Worm (Caenorhabditis elegans): ENCODE results near the gene srh-92.

DNA sequence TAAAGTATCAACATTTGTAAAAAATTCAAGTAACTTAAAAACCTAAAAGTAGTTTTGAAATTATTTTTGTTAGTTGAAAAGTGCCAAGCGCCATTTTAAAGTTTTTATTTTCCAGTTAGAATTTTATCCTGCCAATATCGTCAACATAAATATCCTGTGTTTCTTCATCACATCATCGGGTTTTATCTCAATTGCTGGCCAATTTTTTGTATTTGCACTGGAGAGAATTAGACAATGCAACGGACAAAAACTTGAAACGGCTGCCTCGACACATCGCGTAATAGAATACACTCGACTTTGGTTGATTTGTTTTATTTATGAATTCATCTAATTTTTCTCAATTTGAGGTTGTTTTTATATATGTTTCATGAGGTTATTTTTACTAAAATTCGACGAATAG is 5.8 kb downstream of the srh-92 start, which contains the start of gene F25E5.2:
- no peak for TF ChIP-seq dao-5 (tag; optimal IDR thresholded peaks at IDR 0.05)
- no peak for TF ChIP-seq W03F9.2 (tag; optimal IDR thresholded peaks at IDR 0.05)
